Worm (Caenorhabditis elegans): ENCODE data around the gene ctl-3.

ce11 chrII:14290846-14291245, 19.7 kb downstream of the ctl-3 start:
- TF ChIP-seq elt-3 (tag; optimal IDR thresholded peaks at IDR 0.05) (no peak), nhr-28 (tag; optimal IDR thresholded peaks at IDR 0.05) (no peak), unc-39 (tag; optimal IDR thresholded peaks at IDR 0.05) (no peak), blmp-1 (tag; optimal IDR thresholded peaks at IDR 0.05) (no peak), lsy-2 (tag; optimal IDR thresholded peaks at IDR 0.05) (no peak), sptf-1 (tag; optimal IDR thresholded peaks at IDR 0.05) (no peak), elt-1 (tag; optimal IDR thresholded peaks at IDR 0.05; ENCODE audit: borderline replicate concordance, insufficient read depth) (no peak), cnd-1 (tag; optimal IDR thresholded peaks at IDR 0.05) (no peak), ztf-11 (tag; optimal IDR thresholded peaks at IDR 0.05) (no peak), mep-1 (tag; optimal IDR thresholded peaks at IDR 0.05) (no peak), mab-5 (tag; optimal IDR thresholded peaks at IDR 0.05) (no peak), ces-1 (GFP tag; optimal IDR thresholded peaks at IDR 0.05) (no peak)

All from whole organism, mixed stage, embryonic.